Worm (Caenorhabditis elegans): ENCODE results near the gene R144.11.

Gene R144.11

DNA sequence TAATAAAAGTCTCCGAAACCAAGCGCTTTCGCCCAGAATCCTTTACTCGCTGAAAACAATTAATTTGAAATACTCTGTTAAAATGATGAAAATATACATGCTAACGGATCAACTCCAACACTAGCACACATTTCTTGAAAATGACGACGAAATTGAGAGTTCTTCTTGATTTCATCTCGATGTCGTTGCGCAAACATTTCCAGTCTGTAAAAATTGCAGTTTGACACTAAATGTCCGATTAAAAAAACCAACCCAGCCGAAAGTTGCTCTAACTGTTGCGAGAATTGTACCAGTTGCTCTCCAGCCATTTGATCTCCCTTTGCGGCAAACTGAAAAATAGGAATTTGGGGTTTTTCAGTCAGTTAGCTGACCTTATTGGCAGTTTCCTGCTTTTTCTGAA lies 47.3 kb downstream of the R144.11 start:
- no peak for TF ChIP-seq ceh-36 (tag; optimal IDR thresholded peaks at IDR 0.05)
- no peak for TF ChIP-seq hmg-4 (GFP tag; optimal IDR thresholded peaks at IDR 0.05)
- no peak for TF ChIP-seq aly-1 (tag; optimal IDR thresholded peaks at IDR 0.05)

DNA sequence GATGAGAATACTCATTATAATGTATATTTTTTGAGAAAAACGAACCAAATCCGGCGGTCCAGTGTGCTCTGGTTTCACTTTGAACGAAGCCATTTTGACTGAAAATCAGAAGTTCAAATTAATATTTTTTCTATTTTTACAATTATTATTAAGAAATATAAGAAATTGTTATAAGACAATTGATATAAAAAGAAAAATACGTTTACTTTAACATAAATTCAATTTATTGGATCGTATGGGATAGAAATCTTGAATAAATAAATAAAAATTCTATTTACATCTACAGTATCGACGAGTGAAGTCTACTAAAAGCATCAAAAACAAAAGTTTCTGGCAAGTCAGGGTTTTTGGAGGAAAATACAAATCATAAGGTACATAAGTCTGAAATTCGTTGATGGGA lies 48.4 kb downstream of the R144.11 start, which contains the start of gene C27F2.4:
Gene C27F2.4, minus strand, starts transcription at position 101 of the 400 bp plus-strand sequence.
- TF ChIP-seq ets-7 (tag; optimal IDR thresholded peaks at IDR 0.05) (no peak), ceh-13 (GFP tag; optimal IDR thresholded peaks at IDR 0.05) (no peak), B0310.2 (tag; optimal IDR thresholded peaks at IDR 0.05) (no peak), tbx-11 (GFP tag; IDR thresholded peaks at IDR 0.05) (no peak), hmg-4 (GFP tag; optimal IDR thresholded peaks at IDR 0.05) (no peak)

Data from whole organism, early embryonic.